Fruit fly (Drosophila melanogaster) whole organism, wandering third instar larva: ENCODE results near the gene CG13031.

ENCODE experiments used
- CG32264 ChIP-seq: fragments of 200-800 bp; sonication (Bioruptor generic); optimal IDR thresholded peaks from 2 replicates; lab custom pipeline; 2016; ENCODE audit warnings: missing biosample characterization, missing genetic modification characterization
- Dfd ChIP-seq: fragments of >200 bp; optimal IDR thresholded peaks from 2 replicates; lab custom pipeline; 2017; ENCODE audit warnings: missing biosample characterization, missing genetic modification characterization
- Hnf4 ChIP-seq: fragments of 200-800 bp; sonication (Bioruptor generic); optimal IDR thresholded peaks from 2 replicates; lab custom pipeline; 2016; ENCODE audit warnings: missing biosample characterization, mild to moderate bottlenecking, missing genetic modification characterization
- Mio ChIP-seq: sonication (Bioruptor generic); optimal IDR thresholded peaks from 2 replicates; lab custom pipeline; 2016; ENCODE audit warnings: missing biosample characterization, missing genetic modification characterization
- Myc ChIP-seq: fragments of >200 bp; optimal IDR thresholded peaks from 2 replicates; lab custom pipeline; 2017
- br ChIP-seq: fragments of 200-800 bp; sonication (Bioruptor generic); optimal IDR thresholded peaks from 2 replicates; lab custom pipeline; 2016; ENCODE audit warnings: missing biosample characterization, missing genetic modification characterization
- h ChIP-seq: fragments of 200-800 bp; sonication (Bioruptor generic); optimal IDR thresholded peaks from 3 replicates; lab custom pipeline; 2016; ENCODE audit warnings: missing biosample characterization, mild to moderate bottlenecking, missing genetic modification characterization
- jim ChIP-seq: fragments of 175-275, 200-325 bp; sonication (Bioruptor generic); optimal IDR thresholded peaks from 2 replicates; lab custom pipeline; 2016; ENCODE audit warnings: missing biosample characterization, mild to moderate bottlenecking, missing genetic modification characterization
- psq ChIP-seq: fragments of 200-800 bp; sonication (Bioruptor generic); optimal IDR thresholded peaks from 3 replicates; lab custom pipeline; 2017; ENCODE audit warnings: missing biosample characterization, mild to moderate bottlenecking, missing genetic modification characterization, moderate library complexity

dm6 chr3L:16708738-16709350 lies 15.8 kb upstream of the CG13031 start:
- TF ChIP-seq Mio (GFP tag; lab: Kevin White, UChicago) (no peak), Dfd (GFP tag; lab: Kevin White, UChicago) (no peak), CG32264 (GFP tag; lab: Kevin White, UChicago) (no peak), jim (no peak), psq (no peak), br (GFP tag; lab: Kevin White, UChicago) (no peak), h (no peak), Hnf4 (GFP tag; lab: Kevin White, UChicago) (no peak), Myc (no peak)
